Worm (Caenorhabditis elegans) whole organism, L3 larva: ENCODE results near the gene har-1.

Source experiments
- R02D3.7 ChIP-seq: fragments of 150-350 bp; optimal IDR thresholded peaks from 2 replicates; lab custom pipeline; 2014; ENCODE audit warnings: missing biosample characterization, missing genetic modification characterization
- ZK546.5 ChIP-seq: sonication (generic microtip); optimal IDR thresholded peaks from 2 replicates; lab custom pipeline; 2017; ENCODE audit warnings: missing biosample characterization, missing genetic modification characterization
- aly-2 ChIP-seq: fragments of 150-350 bp; optimal IDR thresholded peaks from 2 replicates; lab custom pipeline; 2014; ENCODE audit warnings: missing biosample characterization, missing genetic modification characterization
- ama-1 ChIP-seq: fragments of 150-350 bp; optimal IDR thresholded peaks from 2 replicates; lab custom pipeline; 2018
- ceh-16 ChIP-seq: sonication (generic microtip); optimal IDR thresholded peaks from 2 replicates; lab custom pipeline; 2017; ENCODE audit warnings: missing biosample characterization, missing genetic modification characterization
- ceh-28 ChIP-seq: fragments of 150-350 bp; optimal IDR thresholded peaks from 2 replicates; lab custom pipeline; 2014; ENCODE audit warnings: missing biosample characterization, missing genetic modification reagents, missing genetic modification characterization
- ceh-9 ChIP-seq: sonication (generic microtip); optimal IDR thresholded peaks from 2 replicates; lab custom pipeline; 2018; ENCODE audit warnings: missing biosample characterization, missing genetic modification characterization
- daf-12 ChIP-seq: fragments of 150-350 bp; optimal IDR thresholded peaks from 2 replicates; lab custom pipeline; 2014; ENCODE audit warnings: missing biosample characterization, missing genetic modification reagents, missing genetic modification characterization
- elt-2 ChIP-seq: sonication (generic microtip); optimal IDR thresholded peaks from 2 replicates; lab custom pipeline; 2016; ENCODE audit warnings: missing genetic modification reagents, mild to moderate bottlenecking, missing genetic modification characterization, missing compliant biosample characterization
- eor-1 ChIP-seq, 2 experiments: fragments of 150-350 bp; optimal IDR thresholded peaks; 2 replicates each; lab custom pipeline; 2014 to 2018; ENCODE audit warnings: missing biosample characterization in 2 of 2, missing genetic modification characterization in 2 of 2
- fkh-2 ChIP-seq: fragments of 150-350 bp; optimal IDR thresholded peaks from 2 replicates; lab custom pipeline; 2014; ENCODE audit warnings: missing biosample characterization, missing genetic modification reagents, missing genetic modification characterization
- hmg-11 ChIP-seq: sonication (generic microtip); optimal IDR thresholded peaks from 2 replicates; lab custom pipeline; 2016; ENCODE audit warnings: missing genetic modification characterization, missing compliant biosample characterization
- lin-15B ChIP-seq: fragments of 150-350 bp; optimal IDR thresholded peaks from 2 replicates; lab custom pipeline; 2014; ENCODE audit warnings: missing biosample characterization, missing genetic modification characterization
- lin-39 ChIP-seq: fragments of 150-350 bp; optimal IDR thresholded peaks from 2 replicates; lab custom pipeline; 2018; ENCODE audit warnings: missing biosample characterization, missing genetic modification reagents, missing genetic modification characterization
- mml-1 ChIP-seq: fragments of 150-350 bp; sonication (generic microtip); optimal IDR thresholded peaks from 3 replicates; lab custom pipeline; 2014; ENCODE audit warnings: missing biosample characterization, missing genetic modification characterization
- nfya-1 ChIP-seq: sonication (generic microtip); optimal IDR thresholded peaks from 2 replicates; lab custom pipeline; 2017; ENCODE audit warnings: missing genetic modification characterization, mild to moderate bottlenecking, missing compliant biosample characterization, antibody characterized with exemption, moderate library complexity; ENCODE audit not compliant: insufficient read depth
- nhr-11 ChIP-seq: fragments of 150-350 bp; optimal IDR thresholded peaks from 2 replicates; lab custom pipeline; 2014; ENCODE audit warnings: missing biosample characterization, missing genetic modification characterization
- nhr-12 ChIP-seq: fragments of 150-350 bp; optimal IDR thresholded peaks from 2 replicates; lab custom pipeline; 2014; ENCODE audit warnings: missing biosample characterization, missing genetic modification characterization
- nhr-23 ChIP-seq: fragments of 150-350 bp; optimal IDR thresholded peaks from 2 replicates; lab custom pipeline; 2014; ENCODE audit warnings: missing biosample characterization, missing genetic modification reagents, missing genetic modification characterization
- nhr-237 ChIP-seq: fragments of 150-350 bp; optimal IDR thresholded peaks from 2 replicates; lab custom pipeline; 2014; ENCODE audit warnings: missing biosample characterization, missing genetic modification characterization
- nhr-25 ChIP-seq: sonication (generic microtip); optimal IDR thresholded peaks from 2 replicates; lab custom pipeline; 2017; ENCODE audit warnings: missing biosample characterization, missing genetic modification characterization
- nhr-28 ChIP-seq: fragments of 150-350 bp; optimal IDR thresholded peaks from 2 replicates; lab custom pipeline; 2014; ENCODE audit warnings: missing biosample characterization, missing genetic modification characterization
- nhr-67 ChIP-seq: fragments of 150-350 bp; optimal IDR thresholded peaks from 2 replicates; lab custom pipeline; 2014; ENCODE audit warnings: missing biosample characterization, missing genetic modification characterization
- nhr-76 ChIP-seq: fragments of 150-350 bp; sonication (generic microtip); optimal IDR thresholded peaks from 5 replicates; lab custom pipeline; 2014; ENCODE audit warnings: missing biosample characterization, missing genetic modification characterization
- nhr-77 ChIP-seq: fragments of 150-350 bp; optimal IDR thresholded peaks from 2 replicates; lab custom pipeline; 2014; ENCODE audit warnings: missing biosample characterization, missing genetic modification characterization
- pha-4 ChIP-seq: fragments of 150-350 bp; optimal IDR thresholded peaks from 2 replicates; lab custom pipeline; 2014; ENCODE audit warnings: missing biosample characterization, missing genetic modification reagents, missing genetic modification characterization
- pqm-1 ChIP-seq: fragments of 150-350 bp; optimal IDR thresholded peaks from 2 replicates; lab custom pipeline; 2017; ENCODE audit warnings: missing biosample characterization, missing genetic modification characterization, inconsistent platforms
- sea-2 ChIP-seq: fragments of 150-350 bp; sonication (generic microtip); optimal IDR thresholded peaks from 4 replicates; lab custom pipeline; 2014; ENCODE audit warnings: missing biosample characterization, missing genetic modification reagents, missing genetic modification characterization
- skn-1 ChIP-seq: fragments of 150-350 bp; optimal IDR thresholded peaks from 2 replicates; lab custom pipeline; 2014; ENCODE audit warnings: missing biosample characterization, missing genetic modification characterization
- tbx-2 ChIP-seq: sonication (generic microtip); optimal IDR thresholded peaks from 2 replicates; lab custom pipeline; 2016; ENCODE audit warnings: mild to moderate bottlenecking, missing genetic modification characterization, missing compliant biosample characterization
- unc-39 ChIP-seq: sonication (generic microtip); optimal IDR thresholded peaks from 4 replicates; lab custom pipeline; 2017; ENCODE audit warnings: missing biosample characterization, missing genetic modification characterization
- unc-62 ChIP-seq: fragments of 150-350 bp; sonication (generic microtip); optimal IDR thresholded peaks from 4 replicates; lab custom pipeline; 2014; ENCODE audit warnings: missing biosample characterization, missing genetic modification reagents, missing genetic modification characterization
- zag-1 ChIP-seq: fragments of 150-350 bp; optimal IDR thresholded peaks from 2 replicates; lab custom pipeline; 2014; ENCODE audit warnings: missing biosample characterization, missing genetic modification characterization
- ztf-11 ChIP-seq: fragments of 150-350 bp; optimal IDR thresholded peaks from 2 replicates; lab custom pipeline; 2014; ENCODE audit warnings: missing biosample characterization, missing genetic modification characterization
- ztf-4 ChIP-seq: fragments of 150-350 bp; optimal IDR thresholded peaks from 2 replicates; lab custom pipeline; 2014; ENCODE audit warnings: missing biosample characterization, missing genetic modification characterization

har-1 gene

ce11 chrIII:4172210-4172609 is 20.4 kb downstream of the har-1 start:
- TF ChIP-seq pqm-1 (tag; lab: Kevin White, UChicago) (no peak), aly-2 (tag; lab: Kevin White, UChicago) (no peak)

DNA sequence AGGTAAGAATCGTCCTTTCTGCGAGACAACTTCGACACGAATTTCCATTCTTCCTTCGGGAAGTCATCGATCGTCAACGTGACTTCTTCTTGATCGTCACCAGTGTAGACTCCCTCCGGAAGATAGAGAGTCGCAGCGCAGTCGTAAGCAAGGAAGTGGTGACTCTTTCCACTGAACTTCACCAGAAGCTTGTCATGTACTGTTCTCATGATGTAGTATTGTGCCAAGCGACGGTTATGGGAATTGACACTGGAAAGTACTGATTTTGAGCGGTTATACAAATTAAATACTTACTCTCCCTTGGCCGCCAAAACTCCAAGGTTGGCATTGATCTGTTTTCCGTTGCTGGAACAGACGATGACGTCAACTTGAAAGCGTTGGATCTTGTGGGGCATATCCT is 23.6 kb downstream of the har-1 start:
- no peak for TF ChIP-seq unc-39
- TF ChIP-seq ZK546.5 (tag; lab: Kevin White, UChicago): no peak
- TF ChIP-seq nhr-237 (tag; lab: Kevin White, UChicago): no peak
- no peak for TF ChIP-seq mml-1 (tag; lab: Kevin White, UChicago)
- TF ChIP-seq lin-39 (tag; lab: Kevin White, UChicago): no peak

ce11 chrIII:4176109-4176596 is 24.3 kb downstream of the har-1 start, which contains the start of the genes hrde-1 and C16C10.13:
TSS of gene hrde-1 (minus strand) at chrIII:4176159.
TSS of gene C16C10.13 (plus strand) at chrIII:4176440.
- no peak for TF ChIP-seq hmg-11 (tag; lab: Kevin White, UChicago)
- no peak for TF ChIP-seq nhr-28 (tag; lab: Kevin White, UChicago)
- no peak for TF ChIP-seq daf-12 (tag; lab: Kevin White, UChicago)
- TF ChIP-seq eor-1 (tag; optimal IDR thresholded peaks at IDR 0.05; lab: Kevin White, UChicago): no peak
- TF ChIP-seq nhr-23 (tag; lab: Kevin White, UChicago): no peak
- TF ChIP-seq zag-1 (tag; lab: Kevin White, UChicago): no peak
- TF ChIP-seq lin-15B: no peak
- no peak for TF ChIP-seq nhr-25 (tag; lab: Kevin White, UChicago)
- TF ChIP-seq ceh-16: no peak
- TF ChIP-seq nhr-77 (tag; lab: Kevin White, UChicago): no peak
- TF ChIP-seq tbx-2: no peak
- TF ChIP-seq ztf-11: no peak
- no peak for TF ChIP-seq ama-1
- TF ChIP-seq, all 47 proteins: peak for 0

DNA sequence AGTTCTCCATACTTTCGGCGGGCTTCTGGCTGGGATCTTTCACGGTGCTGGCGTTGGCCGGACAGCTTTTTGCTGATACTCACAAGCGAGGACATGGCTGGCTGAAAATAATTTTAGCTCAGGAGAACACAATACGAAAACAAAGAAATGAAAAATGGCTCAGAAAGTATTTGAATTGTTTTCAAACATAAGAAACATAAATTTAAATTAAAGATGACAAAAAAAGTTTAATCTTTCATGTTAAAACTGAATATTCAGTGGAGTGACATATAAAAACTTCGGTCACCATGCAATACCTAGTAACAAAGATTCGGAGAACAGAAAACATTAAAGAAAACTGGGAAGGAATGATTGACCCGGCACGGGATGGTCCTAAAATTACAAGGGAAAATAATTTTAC is 26.7 kb downstream of the har-1 start, which contains the start of gene C16C10.2:
Gene C16C10.2 (minus strand): TSS at position 101 of the 400 bp plus-strand sequence.
- TF ChIP-seq lin-15B (no peak), pha-4 (no peak), nhr-12 (tag; lab: Kevin White, UChicago) (no peak), skn-1 (tag; lab: Kevin White, UChicago) (no peak), nhr-11 (tag; lab: Kevin White, UChicago) (no peak), elt-2 (tag; lab: Kevin White, UChicago) (no peak), ceh-16 (no peak), nhr-77 (tag; lab: Kevin White, UChicago) (no peak), ZK546.5 (tag; lab: Kevin White, UChicago) (no peak), fkh-2 (tag; lab: Kevin White, UChicago) (no peak), lin-39 (tag; lab: Kevin White, UChicago) (no peak), zag-1 (tag; lab: Kevin White, UChicago) (no peak), R02D3.7 (no peak), pqm-1 (tag; lab: Kevin White, UChicago) (no peak), nhr-67 (no peak), ztf-4 (tag; lab: Kevin White, UChicago) (no peak), sea-2 (GFP tag; lab: Kevin White, UChicago) (no peak), nhr-76 (tag; lab: Kevin White, UChicago) (no peak)
- TF ChIP-seq, all 47 proteins: peak for 0

- no peak for TF ChIP-seq aly-2 (tag; lab: Kevin White, UChicago)
- TF ChIP-seq ceh-9 (tag; lab: Kevin White, UChicago): no peak
These were observed 29.5 kb downstream of the har-1 start, which contains the start of gene C16C10.1 for ce11 chrIII:4181338-4181737. TSS of gene C16C10.1 (minus strand) at chrIII:4181438.

ce11 chrIII:4186751-4187309 is 35.0 kb downstream of the har-1 start, which contains the start of gene lars-1:
TSS of gene lars-1 (minus strand) at chrIII:4186801.
- TF ChIP-seq nhr-28 (tag; lab: Kevin White, UChicago): no peak
- TF ChIP-seq nfya-1: peak; percentile 22
- TF ChIP-seq lin-15B: peak; percentile 49
- TF ChIP-seq unc-62: no peak
- peak; percentile 17 for TF ChIP-seq hmg-11 (tag; lab: Kevin White, UChicago)
- peak; percentile 49 for TF ChIP-seq ceh-28 (tag; lab: Kevin White, UChicago)
